Worm (Caenorhabditis elegans) whole organism, L3 larva: Measurements from ENCODE around the gene xbx-5.

Experiments
- aly-2 ChIP-seq: fragments of 150-350 bp; optimal IDR thresholded peaks from 2 replicates; lab custom pipeline; 2014; ENCODE audit warnings: missing biosample characterization, missing genetic modification characterization
- ama-1 ChIP-seq: fragments of 150-350 bp; optimal IDR thresholded peaks from 2 replicates; lab custom pipeline; 2018
- fos-1 ChIP-seq: fragments of 150-350 bp; optimal IDR thresholded peaks from 2 replicates; lab custom pipeline; 2014; ENCODE audit warnings: missing biosample characterization, missing genetic modification characterization
- nhr-76 ChIP-seq: fragments of 150-350 bp; sonication (generic microtip); optimal IDR thresholded peaks from 5 replicates; lab custom pipeline; 2014; ENCODE audit warnings: missing biosample characterization, missing genetic modification characterization
- pha-4 ChIP-seq: fragments of 150-350 bp; optimal IDR thresholded peaks from 2 replicates; lab custom pipeline; 2014; ENCODE audit warnings: missing biosample characterization, missing genetic modification reagents, missing genetic modification characterization
- snpc-4 ChIP-seq: fragments of 150-350 bp; optimal IDR thresholded peaks from 2 replicates; lab custom pipeline; 2014; ENCODE audit warnings: missing biosample characterization, missing genetic modification characterization
- ztf-11 ChIP-seq: fragments of 150-350 bp; optimal IDR thresholded peaks from 2 replicates; lab custom pipeline; 2014; ENCODE audit warnings: missing biosample characterization, missing genetic modification characterization

ce11 chrIII:3789688-3790371, 14.4 kb downstream of the xbx-5 start:
- TF ChIP-seq fos-1 (tag; lab: Kevin White, UChicago) = no peak
- peak; percentile 8 for TF ChIP-seq ama-1 (lab: Kevin White, UChicago)
- TF ChIP-seq ztf-11 (tag; lab: Kevin White, UChicago) = no peak
- TF ChIP-seq aly-2 = no peak
- TF ChIP-seq pha-4 (tag; lab: Kevin White, UChicago) = no peak
- TF ChIP-seq snpc-4 = no peak
- TF ChIP-seq nhr-76 (tag; lab: Kevin White, UChicago) = no peak
